Fruit fly (Drosophila melanogaster): ENCODE results near the gene Rpn3.

The Rpn3 gene

DNA sequence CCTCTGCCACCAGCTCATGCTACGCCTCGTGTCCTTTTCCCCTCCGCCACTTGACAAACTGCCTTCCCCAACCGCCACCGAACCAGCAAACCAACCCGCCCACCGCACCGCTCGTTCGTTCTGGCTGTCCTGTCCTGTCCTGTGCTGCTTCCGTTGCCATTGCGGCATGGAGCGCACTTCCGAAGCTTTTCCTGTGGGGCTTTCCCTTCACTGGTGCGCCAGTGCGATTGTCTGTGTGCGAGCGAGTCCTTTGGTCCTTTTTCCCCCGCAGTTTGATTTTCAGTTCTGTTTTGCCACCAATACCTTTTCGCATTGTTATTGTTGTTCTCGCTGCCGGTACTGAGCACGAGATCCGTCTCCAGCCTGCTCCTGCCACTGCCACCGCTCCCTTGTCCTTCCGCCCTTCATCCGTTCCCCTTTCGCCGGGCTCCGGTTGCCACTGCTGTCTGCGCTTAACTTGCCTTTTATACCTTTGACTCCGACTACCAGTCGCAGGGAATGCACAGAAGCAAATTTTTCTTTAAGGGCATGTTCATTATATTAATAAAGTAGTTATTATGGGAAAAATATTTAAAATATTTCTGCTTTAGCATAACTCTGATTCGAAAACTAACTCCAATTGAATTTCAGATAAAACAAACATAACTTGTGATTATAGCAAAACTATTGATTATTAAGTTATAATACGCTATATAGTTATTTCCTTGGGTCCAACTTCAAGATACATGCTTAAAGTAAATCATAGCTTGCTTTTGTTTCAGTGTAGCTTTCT is 27.4 kb upstream of the Rpn3 start (continued):
- TF ChIP-seq Poxn (GFP tag; IDR thresholded peaks at IDR 0.05) (no peak), CG18619 (GFP tag; optimal IDR thresholded peaks at IDR 0.05) (peak; percentile 70), CG2120 (GFP tag; optimal IDR thresholded peaks at IDR 0.05) (peak; percentile 75), Hr78 (GFP tag; optimal IDR thresholded peaks at IDR 0.05) (peak in 1 of 2 experiments; percentile 21), CG6689 (GFP tag; IDR thresholded peaks at IDR 0.05) (peak; percentile 73), CG15479 (GFP tag; optimal IDR thresholded peaks at IDR 0.05) (no peak), ato (GFP tag; IDR thresholded peaks at IDR 0.05; ENCODE audit: partially characterized antibody) (no peak), unpg (GFP tag; optimal IDR thresholded peaks at IDR 0.05) (peak; percentile 66), chn (GFP tag; optimal IDR thresholded peaks at IDR 0.05) (no peak), CG11696 (GFP tag; IDR thresholded peaks at IDR 0.05) (no peak), Bteb2 (GFP tag; optimal IDR thresholded peaks at IDR 0.05) (peak; percentile 40), crp (GFP tag; optimal IDR thresholded peaks at IDR 0.05) (peak in 1 of 2 experiments; percentile 15), zf30C (GFP tag; optimal IDR thresholded peaks at IDR 0.05) (peak; percentile 51), CG14965 (GFP tag; optimal IDR thresholded peaks at IDR 0.05; ENCODE audit: borderline replicate concordance) (no peak), Vsx1 (GFP tag; optimal IDR thresholded peaks at IDR 0.05) (peak; percentile 37), shn (GFP tag; optimal IDR thresholded peaks at IDR 0.05) (no peak), CG10321 (GFP tag; IDR thresholded peaks at IDR 0.05) (no peak), lilli (GFP tag; optimal IDR thresholded peaks at IDR 0.05) (peak; percentile 50), E2f1 (GFP tag; IDR thresholded peaks at IDR 0.05) (peak; percentile 7; the same call in 1 of the 2 replicates), Drgx (GFP tag; IDR thresholded peaks at IDR 0.05) (no peak), CG10147 (GFP tag; optimal IDR thresholded peaks at IDR 0.05) (peak; percentile 76), CG8388 (GFP tag; optimal IDR thresholded peaks at IDR 0.05) (peak; percentile 65), D (optimal IDR thresholded peaks at IDR 0.05) (no peak), D (GFP tag; optimal IDR thresholded peaks at IDR 0.05) (peak; percentile 67), tll (GFP tag; optimal IDR thresholded peaks at IDR 0.05) (no peak), mld (GFP tag; IDR thresholded peaks at IDR 0.05; ENCODE audit: partially characterized antibody) (no peak), CG2889 (GFP tag; IDR thresholded peaks at IDR 0.05) (no peak), ash1 (GFP tag; optimal IDR thresholded peaks at IDR 0.05) (no peak), fd64A (GFP tag; optimal IDR thresholded peaks at IDR 0.05) (no peak), fu2 (GFP tag; optimal IDR thresholded peaks at IDR 0.05) (no peak), CG17612 (GFP tag; IDR thresholded peaks at IDR 0.05) (no peak), Dll (GFP tag; IDR thresholded peaks at IDR 0.05; ENCODE audit: partially characterized antibody) (no peak), schlank (tag; optimal IDR thresholded peaks at IDR 0.05) (peak; percentile 21), NC2β (GFP tag; optimal IDR thresholded peaks at IDR 0.05) (no peak), pb (GFP tag; optimal IDR thresholded peaks at IDR 0.05) (no peak), CG12299 (tag; optimal IDR thresholded peaks at IDR 0.05) (peak; percentile 63), CG14050 (GFP tag; IDR thresholded peaks at IDR 0.05) (no peak), CG8089 (GFP tag; optimal IDR thresholded peaks at IDR 0.05) (no peak), CHES-1-like (GFP tag; optimal IDR thresholded peaks at IDR 0.05) (no peak), CG16779 (GFP tag; IDR thresholded peaks at IDR 0.05) (no peak), Dad (GFP tag; optimal IDR thresholded peaks at IDR 0.05) (no peak), Awh (GFP tag; IDR thresholded peaks at IDR 0.05) (no peak), CG15696 (tag; optimal IDR thresholded peaks at IDR 0.05) (peak; percentile 9), CG10654 (GFP tag; optimal IDR thresholded peaks at IDR 0.05) (no peak), Nf-YA (GFP tag; IDR thresholded peaks at IDR 0.05) (no peak), ftz-f1 (GFP tag; optimal IDR thresholded peaks at IDR 0.05) (no peak), ara (GFP tag; IDR thresholded peaks at IDR 0.05) (0 out of 2 replicates have a peak, but pooled peaks have one; percentile 14), CG3281 (GFP tag; optimal IDR thresholded peaks at IDR 0.05) (peak; percentile 83), CG7271 (tag; optimal IDR thresholded peaks at IDR 0.05) (no peak)
